Worm (Caenorhabditis elegans): Measurements from ENCODE around the gene amt-3.

Gene amt-3

ce11 chrII:8325002-8325539 is 43.9 kb downstream of the amt-3 start, which contains the start of the genes ran-3 and C26D10.3 (continued):
- TF ChIP-seq T26A5.8 (tag; optimal IDR thresholded peaks at IDR 0.05): no peak
- no peak for TF ChIP-seq ztf-28 (GFP tag; IDR thresholded peaks at IDR 0.05)
- TF ChIP-seq hsf-1 (GFP tag; IDR thresholded peaks at IDR 0.05): no peak
- no peak for TF ChIP-seq aptf-2 (GFP tag; conservative IDR thresholded peaks at IDR 0.05)
- no peak for TF ChIP-seq fkh-3 (tag; optimal IDR thresholded peaks at IDR 0.05)
- TF ChIP-seq lsy-27 (tag; optimal IDR thresholded peaks at IDR 0.05; ENCODE audit: borderline replicate concordance, insufficient read depth): no peak
- TF ChIP-seq madf-3 (GFP tag; IDR thresholded peaks at IDR 0.05): 0 out of 2 replicates have a peak, but pooled peaks have one; percentile 10
- no peak for TF ChIP-seq gei-17 (GFP tag; optimal IDR thresholded peaks at IDR 0.05)
- TF ChIP-seq F57A8.1 (GFP tag; optimal IDR thresholded peaks at IDR 0.05): no peak
- no peak for TF ChIP-seq K11D2.4 (GFP tag; IDR thresholded peaks at IDR 0.05)
- TF ChIP-seq dpl-1 (GFP tag; optimal IDR thresholded peaks at IDR 0.05): no peak
- TF ChIP-seq dpff-1 (tag; optimal IDR thresholded peaks at IDR 0.05): no peak
- TF ChIP-seq hlh-26 (GFP tag; conservative IDR thresholded peaks at IDR 0.05): no peak
- TF ChIP-seq ets-4 (GFP tag; optimal IDR thresholded peaks at IDR 0.05): no peak
- no peak for TF ChIP-seq B0261.1 (tag; optimal IDR thresholded peaks at IDR 0.05)
- TF ChIP-seq lin-54 (GFP tag; optimal IDR thresholded peaks at IDR 0.05): peak; percentile 61
- TF ChIP-seq B0035.1 (tag; optimal IDR thresholded peaks at IDR 0.05): no peak
- TF ChIP-seq hrde-1 (tag; optimal IDR thresholded peaks at IDR 0.05; ENCODE audit: borderline replicate concordance): no peak
- no peak for TF ChIP-seq athp-1 (tag; optimal IDR thresholded peaks at IDR 0.05)
- no peak for TF ChIP-seq xnd-1 (tag; optimal IDR thresholded peaks at IDR 0.05)
- TF ChIP-seq hlh-12 (tag; optimal IDR thresholded peaks at IDR 0.05): no peak
- TF ChIP-seq lin-40 (tag; optimal IDR thresholded peaks at IDR 0.05): no peak
- peak; percentile 24 for TF ChIP-seq F23B12.7 (tag; optimal IDR thresholded peaks at IDR 0.05; ENCODE audit: insufficient read depth)
- no peak for TF ChIP-seq let-607 (tag; optimal IDR thresholded peaks at IDR 0.05)
- no peak for TF ChIP-seq F10E7.11 (tag; optimal IDR thresholded peaks at IDR 0.05)
- no peak for TF ChIP-seq K12H6.12 (tag; optimal IDR thresholded peaks at IDR 0.05)
- no peak for TF ChIP-seq mxl-1 (tag; optimal IDR thresholded peaks at IDR 0.05)
- no peak for TF ChIP-seq nhr-27 (tag; optimal IDR thresholded peaks at IDR 0.05)
- TF ChIP-seq attf-6 (GFP tag; IDR thresholded peaks at IDR 0.05): no peak
- TF ChIP-seq him-1 (tag; optimal IDR thresholded peaks at IDR 0.05): no peak
- no peak for TF ChIP-seq attf-3 (GFP tag; conservative IDR thresholded peaks at IDR 0.05)
- TF ChIP-seq tbx-9 (tag; optimal IDR thresholded peaks at IDR 0.05; ENCODE audit: borderline replicate concordance): no peak
- TF ChIP-seq pha-4 (tag; optimal IDR thresholded peaks at IDR 0.05): no peak
- no peak for TF ChIP-seq zim-3 (tag; optimal IDR thresholded peaks at IDR 0.05)
- TF ChIP-seq ztf-3 (GFP tag; optimal IDR thresholded peaks at IDR 0.05): no peak
- TF ChIP-seq F39B2.1 (GFP tag; IDR thresholded peaks at IDR 0.05): no peak
- 0 out of 2 replicates have a peak, but pooled peaks have one; percentile 25 for TF ChIP-seq dox-1 (GFP tag; IDR thresholded peaks at IDR 0.05)
- peak; percentile 23; the same call in 1 of the 2 replicates for TF ChIP-seq hmg-1.2 (GFP tag; IDR thresholded peaks at IDR 0.05)
- TF ChIP-seq ztf-18 (tag; optimal IDR thresholded peaks at IDR 0.05): no peak
- TF ChIP-seq sea-2 (GFP tag; IDR thresholded peaks at IDR 0.05): no peak
- TF ChIP-seq ceh-58 (GFP tag; IDR thresholded peaks at IDR 0.05): no peak
- TF ChIP-seq F57C9.4 (tag; optimal IDR thresholded peaks at IDR 0.05): no peak
- peak; percentile 19; the same call in 1 of the 2 replicates for TF ChIP-seq F33H1.4 (GFP tag; IDR thresholded peaks at IDR 0.05)
- no peak for TF ChIP-seq F37B4.10 (GFP tag; IDR thresholded peaks at IDR 0.05)
- peak; percentile 47 for TF ChIP-seq madf-6 (GFP tag; IDR thresholded peaks at IDR 0.05)
- TF ChIP-seq lsl-1 (GFP tag; optimal IDR thresholded peaks at IDR 0.05): no peak
- TF ChIP-seq nfya-1 (tag; optimal IDR thresholded peaks at IDR 0.05; ENCODE audit: borderline replicate concordance, insufficient read depth): no peak
- no peak for TF ChIP-seq die-1 (tag; optimal IDR thresholded peaks at IDR 0.05)
